Fruit fly (Drosophila melanogaster) S2 (cell line): Measurements from ENCODE around the gene Mrtf.

Experiments
- CG8478 ChIP-seq: fragments of >200 bp; optimal IDR thresholded peaks from 2 replicates; lab custom pipeline; 2018
- CTCF ChIP-seq, 2 experiments: fragments of >200 bp; optimal IDR thresholded peaks; 2 replicates each; lab custom pipeline; 2018

- TF ChIP-seq CG8478 (no peak), CTCF (optimal IDR thresholded peaks at IDR 0.05; lab: Kevin White, UChicago) (no peak)
Measured at dm6 chr3L:2765794-2766268, 505 bp downstream of the Mrtf start.
